Fruit fly (Drosophila melanogaster) whole organism, prepupa: ENCODE data around the gene CG4653.
A peak's percentile ranks its signal among the peaks of the same experiment; 100 is the strongest.

Experiments used
- CG11762 ChIP-seq: fragments of 200-800 bp; sonication (Bioruptor generic); optimal IDR thresholded peaks from 3 replicates; lab custom pipeline; 2016; ENCODE audit warnings: missing biosample characterization, missing genetic modification characterization; ENCODE audit not compliant: insufficient read depth
- CG11902 ChIP-seq: fragments of 200-800 bp; sonication (Bioruptor generic); optimal IDR thresholded peaks from 3 replicates; lab custom pipeline; 2016; ENCODE audit warnings: missing biosample characterization, missing genetic modification characterization
- CG15336 ChIP-seq: fragments of 200-800 bp; sonication (Bioruptor generic); IDR thresholded peaks from 2 replicates; pipeline ENCODE4 v1.3.6; 2022; ENCODE audit warnings: missing biosample characterization, missing genetic modification characterization
- CG1621 ChIP-seq: fragments of 200-800 bp; sonication (Bioruptor generic); optimal IDR thresholded peaks from 3 replicates; lab custom pipeline; 2018; ENCODE audit warnings: missing biosample characterization, mild to moderate bottlenecking, missing genetic modification characterization
- CG16779 ChIP-seq: fragments of 200-800 bp; sonication (Bioruptor generic); optimal IDR thresholded peaks from 3 replicates; lab custom pipeline; 2017; ENCODE audit warnings: missing biosample characterization, mild to moderate bottlenecking, missing genetic modification characterization
- CG3032 ChIP-seq: fragments of 200-800 bp; optimal IDR thresholded peaks from 2 replicates; lab custom pipeline; 2019; ENCODE audit warnings: missing biosample characterization, mild to moderate bottlenecking, missing genetic modification characterization, moderate library complexity
- CG32006 ChIP-seq: fragments of 200-800 bp; sonication (Bioruptor generic); optimal IDR thresholded peaks from 3 replicates; lab custom pipeline; 2017; ENCODE audit warnings: missing biosample characterization, mild to moderate bottlenecking, missing genetic modification characterization
- CG34406 ChIP-seq: fragments of 200-800 bp; sonication (Bioruptor generic); optimal IDR thresholded peaks from 3 replicates; lab custom pipeline; 2016; ENCODE audit warnings: missing biosample characterization, missing genetic modification characterization
- CG3919 ChIP-seq: fragments of 200-800 bp; sonication (Bioruptor generic); optimal IDR thresholded peaks from 3 replicates; lab custom pipeline; 2016; ENCODE audit warnings: missing biosample characterization, missing genetic modification characterization
- CG4318 ChIP-seq: fragments of 200-800 bp; sonication (Bioruptor generic); optimal IDR thresholded peaks from 3 replicates; lab custom pipeline; 2017; ENCODE audit warnings: missing biosample characterization, mild to moderate bottlenecking, missing genetic modification characterization
- CG6854 ChIP-seq: fragments of 200-800 bp; sonication (Bioruptor generic); optimal IDR thresholded peaks from 2 replicates; lab custom pipeline; 2017; ENCODE audit warnings: missing biosample characterization, mild to moderate bottlenecking, missing genetic modification characterization
- CG7368 ChIP-seq: fragments of 200-800 bp; sonication (Bioruptor generic); optimal IDR thresholded peaks from 3 replicates; lab custom pipeline; 2016; ENCODE audit warnings: missing biosample characterization, missing genetic modification characterization
- CG9139 ChIP-seq: fragments of 200-800 bp; sonication (Bioruptor generic); optimal IDR thresholded peaks from 3 replicates; lab custom pipeline; 2017; ENCODE audit warnings: missing biosample characterization, mild to moderate bottlenecking, missing genetic modification characterization
- Eip75B ChIP-seq: fragments of 200-800 bp; sonication (Bioruptor generic); optimal IDR thresholded peaks from 3 replicates; lab custom pipeline; 2016; ENCODE audit warnings: missing biosample characterization, missing genetic modification characterization
- Eip78C ChIP-seq: fragments of 200-800 bp; sonication (Bioruptor generic); peaks from one replicate; lab custom pipeline; 2016; ENCODE audit warnings: missing biosample characterization, missing genetic modification characterization
- Hr38 ChIP-seq: sonication (Bioruptor generic); optimal IDR thresholded peaks from 2 replicates; lab custom pipeline; 2016; ENCODE audit warnings: missing biosample characterization, missing genetic modification characterization
- Hr39 ChIP-seq: fragments of 200-800 bp; sonication (Bioruptor generic); optimal IDR thresholded peaks from 2 replicates; lab custom pipeline; 2016; ENCODE audit warnings: missing biosample characterization, missing genetic modification characterization
- Hr4 ChIP-seq: fragments of 200-800 bp; sonication (Bioruptor generic); optimal IDR thresholded peaks from 3 replicates; lab custom pipeline; 2016; ENCODE audit warnings: missing biosample characterization, missing genetic modification characterization
- Lpt ChIP-seq: fragments of 200-800 bp; sonication (Bioruptor generic); optimal IDR thresholded peaks from 3 replicates; lab custom pipeline; 2016; ENCODE audit warnings: missing biosample characterization, missing genetic modification characterization
- Met ChIP-seq: fragments of 200-800 bp; sonication (Bioruptor generic); optimal IDR thresholded peaks from 3 replicates; lab custom pipeline; 2016; ENCODE audit warnings: missing biosample characterization, missing genetic modification characterization
- OdsH ChIP-seq: fragments of 200-800 bp; sonication (Bioruptor generic); optimal IDR thresholded peaks from 3 replicates; lab custom pipeline; 2016; ENCODE audit warnings: missing biosample characterization, missing genetic modification characterization
- achi ChIP-seq: fragments of 200-800 bp; sonication (Bioruptor generic); optimal IDR thresholded peaks from 3 replicates; lab custom pipeline; 2016; ENCODE audit warnings: missing biosample characterization, missing genetic modification characterization
- acj6 ChIP-seq: fragments of 200-800 bp; sonication (Bioruptor generic); optimal IDR thresholded peaks from 3 replicates; lab custom pipeline; 2016; ENCODE audit warnings: missing biosample characterization, missing genetic modification characterization
- dac ChIP-seq: fragments of 200-800 bp; sonication (Bioruptor generic); optimal IDR thresholded peaks from 2 replicates; lab custom pipeline; 2017; ENCODE audit warnings: missing biosample characterization, mild to moderate bottlenecking, missing genetic modification characterization
- eg ChIP-seq: fragments of 200-800 bp; sonication (Bioruptor generic); IDR thresholded peaks from 3 replicates; pipeline ENCODE4 v1.3.6; 2022; ENCODE audit warnings: missing biosample characterization, missing genetic modification characterization
- fd59A ChIP-seq: fragments of 200-800 bp; sonication (Bioruptor generic); optimal IDR thresholded peaks from 2 replicates; lab custom pipeline; 2017; ENCODE audit warnings: missing biosample characterization, mild to moderate bottlenecking, missing genetic modification characterization, missing genetic modification reagents
- fd85E ChIP-seq: fragments of 200-800 bp; sonication (Bioruptor generic); optimal IDR thresholded peaks from 3 replicates; lab custom pipeline; 2016; ENCODE audit warnings: missing biosample characterization, missing genetic modification characterization
- fkh ChIP-seq: fragments of 200-800 bp; sonication (Bioruptor generic); optimal IDR thresholded peaks from 3 replicates; lab custom pipeline; 2017; ENCODE audit warnings: missing biosample characterization, mild to moderate bottlenecking, missing genetic modification characterization, moderate library complexity
- lz ChIP-seq: fragments of 200-800 bp; sonication (Bioruptor generic); optimal IDR thresholded peaks from 3 replicates; lab custom pipeline; 2016; ENCODE audit warnings: missing biosample characterization, missing genetic modification characterization
- pdm3 ChIP-seq: fragments of 200-800 bp; sonication (Bioruptor generic); optimal IDR thresholded peaks from 3 replicates; lab custom pipeline; 2016; ENCODE audit warnings: missing biosample characterization, missing genetic modification characterization
- spab ChIP-seq: fragments of 200-800 bp; sonication (Bioruptor generic); optimal IDR thresholded peaks from 2 replicates; lab custom pipeline; 2017; ENCODE audit warnings: missing biosample characterization, mild to moderate bottlenecking, missing genetic modification characterization, missing genetic modification reagents
- svp ChIP-seq: fragments of 200-800 bp; sonication (Bioruptor generic); peaks from one replicate; lab custom pipeline; 2016; ENCODE audit warnings: missing biosample characterization, missing genetic modification characterization
- topi ChIP-seq: fragments of 200-800 bp; sonication (Bioruptor generic); optimal IDR thresholded peaks from 3 replicates; lab custom pipeline; 2016; ENCODE audit warnings: missing biosample characterization, missing genetic modification characterization

The CG4653 gene

dm6 chrX:16694477-16694876 is 9.4 kb upstream of the CG4653 start:
- peak; percentile 31; the same call in 1 of the 3 replicates for TF ChIP-seq eg
- no peak for TF ChIP-seq CG16779 (tag; lab: Kevin White, UChicago)
- no peak for TF ChIP-seq CG6854 (GFP tag; lab: Kevin White, UChicago)
- peak; percentile 4 for TF ChIP-seq Lpt (GFP tag; lab: Kevin White, UChicago)
- peak; percentile 53 for TF ChIP-seq Eip78C
- TF ChIP-seq fd85E (GFP tag; lab: Kevin White, UChicago): no peak
- TF ChIP-seq topi (GFP tag; lab: Kevin White, UChicago): no peak
- peak; percentile 5 for TF ChIP-seq fkh (GFP tag; lab: Kevin White, UChicago)
- no peak for TF ChIP-seq CG11902 (GFP tag; lab: Kevin White, UChicago)
- no peak for TF ChIP-seq dac (GFP tag; lab: Kevin White, UChicago)
- no peak for TF ChIP-seq spab
- no peak for TF ChIP-seq CG1621 (tag; lab: Kevin White, UChicago)
- no peak for TF ChIP-seq fd59A (GFP tag; lab: Kevin White, UChicago)
- no peak for TF ChIP-seq lz (GFP tag; lab: Kevin White, UChicago)
- peak; percentile 19 for TF ChIP-seq achi (GFP tag; lab: Kevin White, UChicago)
- no peak for TF ChIP-seq OdsH (GFP tag; lab: Kevin White, UChicago)
- peak; percentile 36 for TF ChIP-seq svp (GFP tag; lab: Kevin White, UChicago)

DNA sequence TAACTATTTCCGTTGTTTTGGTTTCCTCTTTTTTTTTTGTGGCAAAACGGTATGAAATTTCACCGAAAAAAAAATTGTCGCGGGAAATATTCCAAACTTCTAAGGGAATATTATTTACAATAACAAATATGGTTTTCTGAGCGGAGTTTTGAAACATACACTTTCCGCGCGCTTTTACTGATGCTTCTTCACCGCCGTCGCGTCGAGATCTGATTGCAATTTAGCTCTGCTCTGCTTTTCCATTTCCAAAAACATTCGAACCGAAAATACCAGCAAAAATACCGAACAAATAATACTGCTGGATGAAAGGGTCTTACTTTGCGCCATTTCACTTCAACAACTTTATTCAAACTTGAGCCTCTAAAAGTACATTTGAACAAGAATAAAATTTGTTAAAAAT is 8.9 kb upstream of the CG4653 start, which contains the start of gene Septin4:
Septin4 (minus strand) TSS at position 215 of the 400 bp plus-strand sequence.
- TF ChIP-seq Eip78C (peak; percentile 82), Met (GFP tag; lab: Kevin White, UChicago) (no peak)

DNA sequence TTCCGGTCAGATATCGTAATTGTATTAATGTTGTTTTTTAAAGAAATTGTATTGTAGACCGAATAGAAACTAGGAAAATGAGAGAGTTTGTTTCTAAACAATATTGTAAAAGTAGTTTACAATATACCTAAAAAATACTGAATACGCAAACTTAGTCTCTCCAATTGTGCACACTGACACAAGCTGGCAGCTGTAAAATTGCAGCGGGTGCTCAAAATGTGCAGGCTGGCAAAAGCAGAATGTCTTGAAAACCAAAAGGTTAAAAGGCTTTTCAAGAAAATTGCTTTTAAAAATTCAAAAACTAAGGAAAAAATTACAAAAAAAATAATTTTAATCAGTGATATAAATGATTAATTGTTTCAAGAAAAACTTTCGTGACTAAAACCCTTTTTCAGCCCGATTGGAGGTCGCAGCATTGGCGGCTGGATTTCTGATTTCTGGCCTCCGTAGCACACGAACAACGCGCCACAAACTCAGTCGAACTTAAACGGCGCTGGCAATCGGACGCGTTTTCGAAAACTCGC is 8.2 kb upstream of the CG4653 start, which contains the start of gene CG4678:
CG4678 (plus strand) TSS at position 474 of the 524 bp plus-strand sequence.
- TF ChIP-seq acj6 (GFP tag; lab: Kevin White, UChicago): no peak
- TF ChIP-seq svp (GFP tag; lab: Kevin White, UChicago): peak; percentile 72

DNA sequence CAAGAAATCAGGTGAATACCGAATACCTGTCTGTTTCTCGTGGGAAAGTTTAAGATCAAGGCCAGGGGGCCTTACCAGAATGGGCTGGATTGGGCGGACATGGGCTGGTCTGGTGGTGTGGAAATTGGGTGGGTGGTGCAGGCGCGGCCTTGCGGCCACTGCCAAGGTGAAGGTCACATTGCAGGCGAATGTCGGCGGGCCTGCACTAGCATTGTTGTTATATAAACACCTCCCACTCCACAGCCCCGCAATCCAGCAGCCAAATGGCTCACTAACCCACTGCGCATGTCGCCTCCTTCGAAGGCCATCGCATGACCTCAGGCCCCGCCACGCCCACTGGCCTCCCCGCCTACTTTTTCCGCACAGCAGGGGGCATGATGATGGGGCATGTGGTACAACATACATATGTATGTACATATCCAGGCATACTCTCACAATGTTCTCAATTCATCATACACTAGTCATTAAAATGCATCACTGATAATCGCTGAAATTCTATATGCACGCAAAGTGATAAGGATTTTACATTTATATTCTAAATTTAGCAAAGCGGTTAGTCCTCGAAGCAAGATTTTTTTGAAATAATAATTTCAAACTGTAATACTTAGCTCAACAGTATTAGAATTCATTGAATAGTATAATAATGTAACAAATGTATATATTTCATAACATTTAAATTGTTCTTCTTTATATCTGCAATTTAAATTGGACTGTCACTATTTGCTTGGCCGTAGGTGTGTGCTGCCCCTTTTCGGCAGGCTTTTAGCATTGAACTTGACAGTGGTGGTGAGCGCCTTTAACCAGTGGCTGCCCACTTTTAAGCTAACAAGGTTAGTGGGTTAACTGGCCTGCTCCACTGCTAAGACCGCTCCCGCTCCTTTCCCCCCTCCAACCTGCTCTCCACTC is 7.0 kb upstream of the CG4653 start:
- TF ChIP-seq CG34406 (no peak), OdsH (GFP tag; lab: Kevin White, UChicago) (peak; percentile 4), CG3032 (no peak), svp (GFP tag; lab: Kevin White, UChicago) (peak; percentile 33), Hr4 (GFP tag; lab: Kevin White, UChicago) (peak; percentile 13), CG15336 (GFP tag; lab: Robert Waterston, UW) (peak; percentile 18; the same call in 1 of the 2 replicates), Hr39 (no peak), CG32006 (GFP tag; lab: Kevin White, UChicago) (peak; percentile 69), CG3919 (GFP tag; lab: Kevin White, UChicago) (no peak), Eip78C (peak; percentile 66), CG11762 (no peak), Hr38 (GFP tag; lab: Kevin White, UChicago) (no peak), pdm3 (GFP tag; lab: Kevin White, UChicago) (no peak), achi (GFP tag; lab: Kevin White, UChicago) (no peak), CG7368 (GFP tag; lab: Kevin White, UChicago) (no peak), CG9139 (GFP tag; lab: Kevin White, UChicago) (no peak), CG4318 (GFP tag; lab: Kevin White, UChicago) (peak; percentile 8), Eip75B (GFP tag; lab: Kevin White, UChicago) (peak; percentile 5), CG1621 (tag; lab: Kevin White, UChicago) (no peak)
- TF ChIP-seq, all 60 proteins: peak for 8
